Fruit fly (Drosophila melanogaster): ENCODE data around the gene CG10650.

The CG10650 gene

DNA sequence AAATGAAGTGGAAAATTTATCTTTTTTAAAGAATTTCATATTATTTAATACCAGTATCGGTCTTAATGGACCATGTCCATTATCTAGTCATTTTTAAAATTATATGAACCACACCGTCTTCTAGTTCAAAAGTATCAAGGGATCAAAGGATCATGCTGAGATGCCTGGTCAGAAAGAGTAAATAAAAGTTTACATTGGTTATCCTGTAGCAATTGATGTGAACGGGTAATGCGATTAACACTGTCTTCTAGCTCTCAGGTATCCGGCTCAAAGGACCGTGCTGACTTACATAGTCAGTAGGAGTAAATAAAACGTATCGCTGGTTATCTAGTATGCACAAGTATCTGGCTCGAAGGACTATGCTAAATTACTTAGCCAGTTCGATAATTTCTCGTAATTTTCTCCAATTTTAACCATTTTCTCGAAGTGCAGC is 23.4 kb upstream of the CG10650 start (continued):
- TF ChIP-seq chif (GFP tag; optimal IDR thresholded peaks at IDR 0.05), result no peak
- no peak for TF ChIP-seq Ets97D (GFP tag; optimal IDR thresholded peaks at IDR 0.05)
- TF ChIP-seq CTCF (GFP tag; optimal IDR thresholded peaks at IDR 0.05), result no peak
- TF ChIP-seq vnd (GFP tag; IDR thresholded peaks at IDR 0.05; ENCODE audit: partially characterized antibody), result no peak
- no peak for TF ChIP-seq fd64A (GFP tag; optimal IDR thresholded peaks at IDR 0.05)
- no peak for TF ChIP-seq NC2α (GFP tag; optimal IDR thresholded peaks at IDR 0.05)
- no peak for TF ChIP-seq CG2199 (GFP tag; IDR thresholded peaks at IDR 0.05)
- TF ChIP-seq Adf1 (GFP tag; IDR thresholded peaks at IDR 0.05), result no peak
- TF ChIP-seq eyg (GFP tag; optimal IDR thresholded peaks at IDR 0.05), result no peak
- TF ChIP-seq Abd-B (GFP tag; optimal IDR thresholded peaks at IDR 0.05), result no peak
- no peak for TF ChIP-seq h (optimal IDR thresholded peaks at IDR 0.05)
- TF ChIP-seq CG11247 (GFP tag; IDR thresholded peaks at IDR 0.05), result no peak
- TF ChIP-seq br (optimal IDR thresholded peaks at IDR 0.05), result no peak
- TF ChIP-seq hb (GFP tag; IDR thresholded peaks at IDR 0.05; ENCODE audit: partially characterized antibody), result no peak
- TF ChIP-seq danr (GFP tag; IDR thresholded peaks at IDR 0.05), result no peak
- TF ChIP-seq CG4707 (GFP tag; optimal IDR thresholded peaks at IDR 0.05), result no peak
- no peak for TF ChIP-seq aop (GFP tag; IDR thresholded peaks at IDR 0.05)
- TF ChIP-seq gem (tag; optimal IDR thresholded peaks at IDR 0.05), result peak; percentile 51
- no peak for TF ChIP-seq ro (GFP tag; IDR thresholded peaks at IDR 0.05)
- TF ChIP-seq Doc2 (GFP tag; IDR thresholded peaks at IDR 0.05), result no peak
- no peak for TF ChIP-seq z (GFP tag; IDR thresholded peaks at IDR 0.05)
- TF ChIP-seq Ptx1 (GFP tag; IDR thresholded peaks at IDR 0.05), result peak; percentile 44; the same call in 1 of the 2 replicates
- peak; percentile 43 for TF ChIP-seq odd (GFP tag; optimal IDR thresholded peaks at IDR 0.05)
- TF ChIP-seq Hr3 (GFP tag; optimal IDR thresholded peaks at IDR 0.05), result peak; percentile 12
- peak; percentile 14 for TF ChIP-seq Nf-YC (tag; optimal IDR thresholded peaks at IDR 0.05)
- TF ChIP-seq Kr (GFP tag; optimal IDR thresholded peaks at IDR 0.05), result no peak
- TF ChIP-seq zen2 (GFP tag; IDR thresholded peaks at IDR 0.05; ENCODE audit: partially characterized antibody), result no peak
- TF ChIP-seq CG31388 (GFP tag; optimal IDR thresholded peaks at IDR 0.05), result no peak
- TF ChIP-seq tap (tag; optimal IDR thresholded peaks at IDR 0.05), result no peak
- no peak for TF ChIP-seq CG7963 (GFP tag; IDR thresholded peaks at IDR 0.05; ENCODE audit: partially characterized antibody)
- TF ChIP-seq schlank (tag; optimal IDR thresholded peaks at IDR 0.05), result no peak
- TF ChIP-seq CG15601 (tag; optimal IDR thresholded peaks at IDR 0.05), result no peak
- TF ChIP-seq pnt (GFP tag; optimal IDR thresholded peaks at IDR 0.05), result no peak
- no peak for TF ChIP-seq CG10959 (GFP tag; IDR thresholded peaks at IDR 0.05)
- no peak for TF ChIP-seq Blimp-1 (GFP tag; optimal IDR thresholded peaks at IDR 0.05)
- no peak for TF ChIP-seq CG1647 (GFP tag; optimal IDR thresholded peaks at IDR 0.05)
- no peak for TF ChIP-seq Sin3A (optimal IDR thresholded peaks at IDR 0.05)
- TF ChIP-seq dati (GFP tag; IDR thresholded peaks at IDR 0.05), result no peak
- no peak for TF ChIP-seq gsb-n (tag; optimal IDR thresholded peaks at IDR 0.05)
- peak; percentile 84 for TF ChIP-seq sens (GFP tag)
- no peak for TF ChIP-seq insv (GFP tag; optimal IDR thresholded peaks at IDR 0.05)
- no peak for TF ChIP-seq sisA (GFP tag; IDR thresholded peaks at IDR 0.05)
- no peak for TF ChIP-seq fd3F (GFP tag; optimal IDR thresholded peaks at IDR 0.05)
- TF ChIP-seq ems (GFP tag; optimal IDR thresholded peaks at IDR 0.05), result no peak
- TF ChIP-seq repo (GFP tag; optimal IDR thresholded peaks at IDR 0.05), result no peak
- no peak for TF ChIP-seq bsh (GFP tag; optimal IDR thresholded peaks at IDR 0.05)
- TF ChIP-seq C15 (GFP tag; IDR thresholded peaks at IDR 0.05), result no peak
- peak; percentile 47 for TF ChIP-seq tio (GFP tag; optimal IDR thresholded peaks at IDR 0.05)
- TF ChIP-seq dpn (GFP tag; optimal IDR thresholded peaks at IDR 0.05), result peak in 1 of 2 experiments; percentile 18
- TF ChIP-seq CG32767 (GFP tag; IDR thresholded peaks at IDR 0.05), result no peak
- peak; percentile 9 for TF ChIP-seq Xbp1 (GFP tag; optimal IDR thresholded peaks at IDR 0.05)
- TF ChIP-seq her (GFP tag; optimal IDR thresholded peaks at IDR 0.05), result no peak
- no peak for TF ChIP-seq CG7745 (tag; optimal IDR thresholded peaks at IDR 0.05)
- no peak for TF ChIP-seq CG4854 (GFP tag; optimal IDR thresholded peaks at IDR 0.05)

Data from whole organism, embryonic.